Fruit fly (Drosophila melanogaster) whole organism, embryonic: ENCODE results near the gene Cyp4d20.

Experiments used
- ATbp ChIP-seq: fragments of 200-800 bp; sonication (Bioruptor generic); optimal IDR thresholded peaks from 2 replicates; lab custom pipeline; 2017; ENCODE audit warnings: missing biosample characterization, mild to moderate bottlenecking, missing genetic modification characterization, missing genetic modification reagents
- Adf1 ChIP-seq: fragments of 200-800 bp; sonication (Bioruptor generic); IDR thresholded peaks from 2 replicates; pipeline ENCODE4 v1.3.6; 2022; ENCODE audit warnings: missing biosample characterization, missing genetic modification characterization
- Atf3 ChIP-seq: fragments of 200-800 bp; sonication (Bioruptor generic); optimal IDR thresholded peaks from 3 replicates; lab custom pipeline; 2016; ENCODE audit warnings: missing biosample characterization, missing genetic modification characterization
- B-H2 ChIP-seq: fragments of 200-800 bp; sonication (Bioruptor generic); optimal IDR thresholded peaks from 2 replicates; lab custom pipeline; 2018; ENCODE audit warnings: missing biosample characterization, mild to moderate bottlenecking, missing genetic modification characterization
- CG11247 ChIP-seq: fragments of 200-800 bp; sonication (Bioruptor generic); IDR thresholded peaks from 2 replicates; pipeline ENCODE4 v1.3.6; 2022; ENCODE audit warnings: missing biosample characterization, missing genetic modification characterization
- CG11456 ChIP-seq: fragments of 200-800 bp; sonication (Bioruptor generic); IDR thresholded peaks from 3 replicates; pipeline ENCODE4 v1.3.6; 2022; ENCODE audit warnings: missing biosample characterization, missing genetic modification characterization
- CG13775 ChIP-seq: fragments of 200-800 bp; sonication (Bioruptor generic); optimal IDR thresholded peaks from 3 replicates; lab custom pipeline; 2017; ENCODE audit warnings: missing biosample characterization, mild to moderate bottlenecking, missing genetic modification characterization
- CG1603 ChIP-seq: fragments of 200-800 bp; sonication (Bioruptor generic); optimal IDR thresholded peaks from 2 replicates; lab custom pipeline; 2019; ENCODE audit warnings: missing biosample characterization, mild to moderate bottlenecking, missing genetic modification characterization, moderate library complexity
- CG16863 ChIP-seq: fragments of 200-800 bp; sonication (Bioruptor generic); optimal IDR thresholded peaks from 3 replicates; lab custom pipeline; 2016; ENCODE audit warnings: missing biosample characterization, missing genetic modification characterization
- CG17328 ChIP-seq: fragments of 200-800 bp; sonication (Bioruptor generic); IDR thresholded peaks from 2 replicates; pipeline ENCODE4 v1.3.6; 2022; ENCODE audit warnings: missing biosample characterization, missing genetic modification characterization
- CG17359 ChIP-seq: fragments of 200-800 bp; sonication (Bioruptor generic); optimal IDR thresholded peaks from 3 replicates; lab custom pipeline; 2018; ENCODE audit warnings: missing biosample characterization, mild to moderate bottlenecking, missing genetic modification characterization, moderate library complexity
- CG18262 ChIP-seq: fragments of 200-800 bp; optimal IDR thresholded peaks from 3 replicates; lab custom pipeline; 2019; ENCODE audit warnings: missing biosample characterization, mild to moderate bottlenecking, missing genetic modification characterization, moderate library complexity
- CG2875 ChIP-seq: fragments of 200-800 bp; sonication (Bioruptor generic); optimal IDR thresholded peaks from 2 replicates; lab custom pipeline; 2017; ENCODE audit warnings: missing biosample characterization, mild to moderate bottlenecking, missing genetic modification characterization, missing genetic modification reagents
- CG34422 ChIP-seq: fragments of 200-800 bp; sonication (Bioruptor generic); IDR thresholded peaks from 3 replicates; pipeline ENCODE4 v1.3.6; 2022; ENCODE audit warnings: missing biosample characterization, missing genetic modification characterization
- CG42726 ChIP-seq: fragments of 200-800 bp; sonication (Bioruptor generic); IDR thresholded peaks from 2 replicates; pipeline ENCODE4 v1.3.6; 2022; ENCODE audit warnings: missing biosample characterization, missing genetic modification characterization; ENCODE audit not compliant: partially characterized antibody
- CG43689 ChIP-seq: fragments of 200-800 bp; sonication (Bioruptor generic); IDR thresholded peaks from 2 replicates; pipeline ENCODE4 v1.3.6; 2022; ENCODE audit warnings: missing biosample characterization, missing genetic modification characterization
- CG4424 ChIP-seq: fragments of 200-800 bp; sonication (Bioruptor generic); optimal IDR thresholded peaks from 3 replicates; lab custom pipeline; 2016; ENCODE audit warnings: missing biosample characterization, missing genetic modification characterization
- CG7745 ChIP-seq: fragments of 200-800 bp; sonication (Bioruptor generic); optimal IDR thresholded peaks from 2 replicates; lab custom pipeline; 2018; ENCODE audit warnings: missing biosample characterization, mild to moderate bottlenecking, missing genetic modification characterization, moderate library complexity
- Camta ChIP-seq: fragments of 200-800 bp; sonication (Bioruptor generic); optimal IDR thresholded peaks from 2 replicates; lab custom pipeline; 2016; ENCODE audit warnings: missing biosample characterization, missing genetic modification characterization
- D ChIP-seq, 2 experiments: fragments of 200-800 bp in 1 of 2; fragments of >200 bp in 1 of 2; sonication (Bioruptor generic) in 1 of 2; optimal IDR thresholded peaks; 2 replicates in 1 of 2; 3 replicates in 1 of 2; lab custom pipeline; 2017; ENCODE audit warnings: mild to moderate bottlenecking in 1 of 2, missing biosample characterization in 1 of 2, missing genetic modification characterization in 1 of 2, missing genetic modification reagents in 1 of 2
- Dfd ChIP-seq, 2 experiments: fragments of >200 bp; optimal IDR thresholded peaks; 2 replicates each; lab custom pipeline; 2017; ENCODE audit warnings: missing biosample characterization in 2 of 2, missing genetic modification characterization in 2 of 2
- Eip74EF ChIP-seq, 2 experiments: fragments of 200-800 bp in 1 of 2; fragments of >200 bp in 1 of 2; sonication (Bioruptor generic) in 1 of 2; optimal IDR thresholded peaks; 2 replicates each; lab custom pipeline; 2017 to 2019; ENCODE audit warnings: missing biosample characterization in 2 of 2, missing genetic modification characterization in 2 of 2, mild to moderate bottlenecking in 1 of 2, moderate library complexity in 1 of 2
- H2.0 ChIP-seq: fragments of 200-800 bp; sonication (Bioruptor generic); IDR thresholded peaks from 2 replicates; pipeline ENCODE4 v1.3.6; 2022; ENCODE audit warnings: missing biosample characterization, missing genetic modification characterization
- HHEX ChIP-seq: fragments of 200-800 bp; sonication (Bioruptor generic); optimal IDR thresholded peaks from 3 replicates; lab custom pipeline; 2017; ENCODE audit warnings: missing biosample characterization, mild to moderate bottlenecking, missing genetic modification characterization, missing genetic modification reagents
- Hand ChIP-seq: fragments of 200-800 bp; sonication (Bioruptor generic); optimal IDR thresholded peaks from 2 replicates; lab custom pipeline; 2017; ENCODE audit warnings: mild to moderate bottlenecking, missing biosample characterization, missing genetic modification reagents, missing genetic modification characterization
- Kr ChIP-seq: fragments of 200-800 bp; sonication (Bioruptor generic); optimal IDR thresholded peaks from 2 replicates; lab custom pipeline; 2017; ENCODE audit warnings: missing biosample characterization, mild to moderate bottlenecking, missing genetic modification characterization
- Nf-YA ChIP-seq: fragments of 200-800 bp; sonication (Bioruptor generic); IDR thresholded peaks from 2 replicates; pipeline ENCODE4 v1.3.6; 2022; ENCODE audit warnings: missing biosample characterization, missing genetic modification characterization
- Pdp1 ChIP-seq, 2 experiments: fragments of 200-800 bp; sonication (Bioruptor generic); optimal IDR thresholded peaks; 3 replicates each; lab custom pipeline; 2016; ENCODE audit warnings: missing biosample characterization in 2 of 2, missing genetic modification characterization in 2 of 2, mild to moderate bottlenecking in 1 of 2, moderate library complexity in 1 of 2
- Rx ChIP-seq: fragments of 200-800 bp; sonication (Bioruptor generic); IDR thresholded peaks from 2 replicates; pipeline ENCODE4 v1.3.6; 2022; ENCODE audit warnings: missing biosample characterization, missing genetic modification characterization
- Sox100B ChIP-seq: fragments of 200-800 bp; sonication (Bioruptor generic); optimal IDR thresholded peaks from 3 replicates; lab custom pipeline; 2018; ENCODE audit warnings: missing biosample characterization, mild to moderate bottlenecking, missing genetic modification characterization
- Sry-β ChIP-seq: fragments of 200-800 bp; sonication (Bioruptor generic); optimal IDR thresholded peaks from 2 replicates; lab custom pipeline; 2018; ENCODE audit warnings: missing biosample characterization, mild to moderate bottlenecking, missing genetic modification characterization, moderate library complexity
- aop ChIP-seq: fragments of 200-800 bp; sonication (Bioruptor generic); IDR thresholded peaks from 2 replicates; pipeline ENCODE4 v1.3.6; 2022; ENCODE audit warnings: missing biosample characterization, missing genetic modification characterization
- bsh ChIP-seq, 2 experiments: fragments of 200-800 bp; sonication (Bioruptor generic); optimal IDR thresholded peaks; 2 replicates each; lab custom pipeline; 2017 to 2018; ENCODE audit warnings: mild to moderate bottlenecking in 2 of 2, missing biosample characterization in 2 of 2, missing genetic modification characterization in 2 of 2, moderate library complexity in 1 of 2
- cas ChIP-seq: fragments of 200-800 bp; sonication (Bioruptor generic); IDR thresholded peaks from 2 replicates; pipeline ENCODE4 v1.3.6; 2022; ENCODE audit warnings: missing biosample characterization, missing genetic modification characterization
- ci ChIP-seq: fragments of 200-800 bp; sonication (Bioruptor generic); IDR thresholded peaks from 3 replicates; pipeline ENCODE4 v1.3.6; 2022; ENCODE audit warnings: missing biosample characterization, missing genetic modification characterization
- emc ChIP-seq: fragments of 200-800 bp; sonication (Bioruptor generic); optimal IDR thresholded peaks from 2 replicates; lab custom pipeline; 2016; ENCODE audit warnings: missing biosample characterization, missing genetic modification characterization
- en ChIP-seq: fragments of 200-800 bp; sonication (Bioruptor generic); optimal IDR thresholded peaks from 2 replicates; lab custom pipeline; 2016; ENCODE audit warnings: missing biosample characterization, missing genetic modification characterization
- esg ChIP-seq: fragments of 200-800 bp; sonication (Bioruptor generic); conservative IDR thresholded peaks from 2 replicates; pipeline ENCODE4 v1.3.6; 2022; ENCODE audit warnings: missing biosample characterization, missing genetic modification characterization
- ind ChIP-seq: fragments of 200-800 bp; sonication (Bioruptor generic); optimal IDR thresholded peaks from 3 replicates; lab custom pipeline; 2016; ENCODE audit warnings: missing biosample characterization, missing genetic modification characterization
- luna ChIP-seq: fragments of 200-800 bp; sonication (Bioruptor generic); optimal IDR thresholded peaks from 2 replicates; lab custom pipeline; 2016; ENCODE audit warnings: missing biosample characterization, missing genetic modification characterization
- nom ChIP-seq: fragments of 200-800 bp; sonication (Bioruptor generic); optimal IDR thresholded peaks from 2 replicates; lab custom pipeline; 2017; ENCODE audit warnings: missing biosample characterization, missing genetic modification characterization, mild to moderate bottlenecking, moderate library complexity, missing genetic modification reagents
- oc ChIP-seq: fragments of 200-800 bp; sonication (Bioruptor generic); optimal IDR thresholded peaks from 2 replicates; lab custom pipeline; 2018; ENCODE audit warnings: missing biosample characterization, mild to moderate bottlenecking, missing genetic modification characterization, moderate library complexity
- pita ChIP-seq: fragments of 200-800 bp; sonication (Bioruptor generic); optimal IDR thresholded peaks from 2 replicates; lab custom pipeline; 2017; ENCODE audit warnings: missing biosample characterization, mild to moderate bottlenecking, missing genetic modification characterization
- pum ChIP-seq: fragments of 200-800 bp; sonication (Bioruptor generic); optimal IDR thresholded peaks from 2 replicates; lab custom pipeline; 2016; ENCODE audit warnings: missing biosample characterization, missing genetic modification characterization
- rib ChIP-seq: fragments of 200-800 bp; sonication (Bioruptor generic); IDR thresholded peaks from 2 replicates; pipeline ENCODE4 v1.3.6; 2022; ENCODE audit warnings: missing biosample characterization, missing genetic modification characterization
- sima ChIP-seq: fragments of 200-800 bp; sonication (Bioruptor generic); optimal IDR thresholded peaks from 2 replicates; lab custom pipeline; 2016; ENCODE audit warnings: missing biosample characterization, missing genetic modification characterization
- tio ChIP-seq: fragments of 200-800 bp; sonication (Bioruptor generic); optimal IDR thresholded peaks from 2 replicates; lab custom pipeline; 2017; ENCODE audit warnings: missing biosample characterization, missing genetic modification characterization, inconsistent platforms
- tna ChIP-seq: fragments of 200-800 bp; sonication (Bioruptor generic); IDR thresholded peaks from 2 replicates; pipeline ENCODE4 v1.3.6; 2022; ENCODE audit warnings: missing biosample characterization, missing genetic modification characterization; ENCODE audit not compliant: partially characterized antibody

The Cyp4d20 gene

DNA sequence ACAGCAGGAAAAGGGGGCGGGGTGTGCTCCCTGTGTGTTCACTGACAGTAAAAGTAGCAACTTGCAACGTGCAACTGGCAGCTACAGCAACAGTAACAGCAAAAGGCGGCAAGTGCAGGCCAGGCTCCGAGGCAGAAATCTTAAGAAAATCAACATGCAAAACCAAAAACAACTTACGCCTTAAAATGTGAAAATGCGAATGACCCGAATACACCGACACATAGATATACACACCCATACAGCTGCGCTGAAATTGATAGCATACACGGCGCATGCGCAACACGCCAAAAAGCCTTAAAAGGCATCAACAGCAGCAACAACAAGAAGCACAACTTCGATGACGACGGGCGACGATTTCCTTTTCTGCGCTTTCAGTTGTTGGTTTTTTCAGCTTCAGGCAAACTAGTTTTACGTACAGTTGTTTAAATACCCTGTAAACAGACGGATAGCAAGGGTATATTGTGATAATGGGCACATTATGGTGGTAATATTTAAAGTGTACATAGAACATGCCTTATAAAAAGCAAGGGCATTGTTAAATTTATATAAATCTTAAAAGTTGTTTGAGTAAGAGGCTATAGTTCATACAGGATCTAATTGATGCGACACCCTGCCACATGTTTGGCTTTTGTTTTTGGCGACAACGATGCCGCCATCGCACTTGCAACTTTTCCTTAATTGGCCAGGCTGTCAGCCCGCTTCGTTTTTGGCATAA lies 5.8 kb downstream of the Cyp4d20 start (continued):
- peak; percentile 27 for TF ChIP-seq Sox100B (GFP tag; lab: Kevin White, UChicago)
- TF ChIP-seq sima (GFP tag; lab: Kevin White, UChicago): no peak
- TF ChIP-seq ATbp (GFP tag; lab: Kevin White, UChicago): peak; percentile 40
- TF ChIP-seq CG17359: peak; percentile 50
- peak in 1 of 2 experiments; percentile 14 for TF ChIP-seq Eip74EF (GFP tag; optimal IDR thresholded peaks at IDR 0.05; lab: Kevin White, UChicago)
- TF ChIP-seq tna: no peak
- peak; percentile 47; the same call in 1 of the 2 replicates for TF ChIP-seq Nf-YA (GFP tag; lab: Robert Waterston, UW)
- TF ChIP-seq CG43689: no peak
- peak; percentile 36 for TF ChIP-seq CG1603
- no peak for TF ChIP-seq tio (GFP tag; lab: Kevin White, UChicago)
- no peak for TF ChIP-seq CG7745
- TF ChIP-seq luna (GFP tag; lab: Kevin White, UChicago): no peak
- no peak for TF ChIP-seq Dfd (GFP tag; optimal IDR thresholded peaks at IDR 0.05; lab: Kevin White, UChicago)
- no peak for TF ChIP-seq emc (GFP tag; lab: Kevin White, UChicago)
- TF ChIP-seq bsh (GFP tag; optimal IDR thresholded peaks at IDR 0.05; lab: Kevin White, UChicago): peak; percentile 1 to 51
- TF ChIP-seq CG2875: peak; percentile 17
- no peak for TF ChIP-seq CG42726
- peak; percentile 0 for TF ChIP-seq ind (GFP tag; lab: Kevin White, UChicago)
- 0 out of 2 replicates have a peak, but pooled peaks have one; percentile 32 for TF ChIP-seq Rx (GFP tag; lab: Robert Waterston, UW)
- TF ChIP-seq oc (tag; lab: Kevin White, UChicago): peak; percentile 20
- TF ChIP-seq Hand: no peak
- TF ChIP-seq CG18262: peak; percentile 42
- TF ChIP-seq aop: no peak
- no peak for TF ChIP-seq Sry-β (GFP tag; lab: Kevin White, UChicago)
- TF ChIP-seq HHEX (GFP tag; lab: Kevin White, UChicago): peak; percentile 2
- 0 out of 3 replicates have a peak, but pooled peaks have one; percentile 52 for TF ChIP-seq ci
- no peak for TF ChIP-seq CG13775 (GFP tag; lab: Kevin White, UChicago)
- no peak for TF ChIP-seq D (optimal IDR thresholded peaks at IDR 0.05; lab: Kevin White, UChicago)
- no peak for TF ChIP-seq D (GFP tag; optimal IDR thresholded peaks at IDR 0.05; lab: Kevin White, UChicago)
- TF ChIP-seq Camta (GFP tag; lab: Kevin White, UChicago): peak; percentile 37
- peak; percentile 4 for TF ChIP-seq CG4424 (GFP tag; lab: Kevin White, UChicago)
- TF ChIP-seq CG11247 (GFP tag; lab: Robert Waterston, UW): no peak
- TF ChIP-seq nom (GFP tag; lab: Kevin White, UChicago): peak; percentile 28
- no peak for TF ChIP-seq H2.0 (GFP tag; lab: Robert Waterston, UW)
- TF ChIP-seq CG34422 (GFP tag; lab: Robert Waterston, UW): no peak
- no peak for TF ChIP-seq en (GFP tag; lab: Kevin White, UChicago)
- no peak for TF ChIP-seq pita (GFP tag; lab: Kevin White, UChicago)
- TF ChIP-seq cas (GFP tag; lab: Robert Waterston, UW): no peak
- 0 out of 3 replicates have a peak, but pooled peaks have one; percentile 42 for TF ChIP-seq CG11456 (GFP tag; lab: Robert Waterston, UW)
- no peak for TF ChIP-seq B-H2
- TF ChIP-seq esg (GFP tag; lab: Robert Waterston, UW): peak; percentile 29
- no peak for TF ChIP-seq Adf1 (GFP tag; lab: Robert Waterston, UW)
- no peak for TF ChIP-seq CG17328
- TF ChIP-seq Atf3: no peak
- no peak for TF ChIP-seq CG16863
- peak in 1 of 2 experiments; percentile 17 for TF ChIP-seq Pdp1 (GFP tag; optimal IDR thresholded peaks at IDR 0.05; lab: Kevin White, UChicago)
- no peak for TF ChIP-seq Kr (GFP tag; lab: Kevin White, UChicago)
- peak; percentile 8 for TF ChIP-seq pum
- no peak for TF ChIP-seq rib (GFP tag; lab: Robert Waterston, UW)
